Fruit fly (Drosophila melanogaster) whole organism, embryonic: Measurements from ENCODE around the gene mora.
A peak's percentile ranks its signal among the peaks of the same experiment; 100 is the strongest.

ENCODE experiments used
- Atf3 ChIP-seq: fragments of 200-800 bp; sonication (Bioruptor generic); optimal IDR thresholded peaks from 3 replicates; lab custom pipeline; 2016; ENCODE audit warnings: missing biosample characterization, missing genetic modification characterization
- C15 ChIP-seq: fragments of 200-800 bp; sonication (Bioruptor generic); IDR thresholded peaks from 3 replicates; pipeline ENCODE4 v1.3.6; 2022; ENCODE audit warnings: missing biosample characterization, missing genetic modification characterization
- CG1233 ChIP-seq: fragments of 200-800 bp; sonication (Bioruptor generic); optimal IDR thresholded peaks from 4 replicates; lab custom pipeline; 2018; ENCODE audit warnings: missing biosample characterization, mild to moderate bottlenecking, missing genetic modification characterization
- CG13296 ChIP-seq: fragments of 200-800 bp; sonication (Bioruptor generic); optimal IDR thresholded peaks from 3 replicates; lab custom pipeline; 2018; ENCODE audit warnings: missing biosample characterization, mild to moderate bottlenecking, missing genetic modification characterization
- Dek ChIP-seq: fragments of 200-800 bp; sonication (Bioruptor generic); optimal IDR thresholded peaks from 3 replicates; lab custom pipeline; 2019; ENCODE audit warnings: missing biosample characterization, mild to moderate bottlenecking, missing genetic modification characterization, moderate library complexity
- gcm ChIP-seq: fragments of 200-800 bp; sonication (Bioruptor generic); optimal IDR thresholded peaks from 2 replicates; lab custom pipeline; 2019; ENCODE audit warnings: missing biosample characterization, mild to moderate bottlenecking, missing genetic modification characterization, moderate library complexity
- gsb ChIP-seq: fragments of 200-800 bp; sonication (Bioruptor generic); IDR thresholded peaks from 2 replicates; pipeline ENCODE4 v1.3.6; 2022; ENCODE audit warnings: missing biosample characterization, missing genetic modification characterization
- kah ChIP-seq: fragments of 200-800 bp; sonication (Bioruptor generic); optimal IDR thresholded peaks from 2 replicates; lab custom pipeline; 2018; ENCODE audit warnings: missing biosample characterization, mild to moderate bottlenecking, missing genetic modification characterization
- maf-S ChIP-seq: fragments of 200-800 bp; sonication (Bioruptor generic); optimal IDR thresholded peaks from 2 replicates; lab custom pipeline; 2016; ENCODE audit warnings: missing biosample characterization, missing genetic modification characterization
- org-1 ChIP-seq: fragments of 200-800 bp; sonication (Bioruptor generic); optimal IDR thresholded peaks from 2 replicates; lab custom pipeline; 2017; ENCODE audit warnings: missing biosample characterization, missing genetic modification characterization
- vnd ChIP-seq: fragments of 200-800 bp; sonication (Bioruptor generic); IDR thresholded peaks from 3 replicates; pipeline ENCODE4 v1.3.6; 2022; ENCODE audit warnings: missing biosample characterization, missing genetic modification characterization; ENCODE audit not compliant: partially characterized antibody

dm6 chr3R:24151924-24152809 is 34.0 kb upstream of the mora start, which contains the start of the genes p38a and CG6178:
- TF ChIP-seq gsb (GFP tag; lab: Robert Waterston, UW) (peak; percentile 93), CG1233 (GFP tag; lab: Kevin White, UChicago) (peak; percentile 97), org-1 (GFP tag; lab: Kevin White, UChicago) (peak; percentile 92), Dek (tag; lab: Kevin White, UChicago) (peak; percentile 98), CG13296 (peak; percentile 98), Atf3 (GFP tag; lab: Kevin White, UChicago) (peak; percentile 26), vnd (GFP tag; lab: Robert Waterston, UW) (no peak), gcm (GFP tag; lab: Kevin White, UChicago) (peak; percentile 98), kah (GFP tag; lab: Kevin White, UChicago) (peak; percentile 92), maf-S (GFP tag; lab: Kevin White, UChicago) (peak; percentile 1), C15 (GFP tag; lab: Robert Waterston, UW) (peak; percentile 95)
